Fruit fly (Drosophila melanogaster): ENCODE data around the gene CG4598.
A peak's percentile ranks its signal among the peaks of the same experiment; 100 is the strongest.

Gene CG4598

DNA sequence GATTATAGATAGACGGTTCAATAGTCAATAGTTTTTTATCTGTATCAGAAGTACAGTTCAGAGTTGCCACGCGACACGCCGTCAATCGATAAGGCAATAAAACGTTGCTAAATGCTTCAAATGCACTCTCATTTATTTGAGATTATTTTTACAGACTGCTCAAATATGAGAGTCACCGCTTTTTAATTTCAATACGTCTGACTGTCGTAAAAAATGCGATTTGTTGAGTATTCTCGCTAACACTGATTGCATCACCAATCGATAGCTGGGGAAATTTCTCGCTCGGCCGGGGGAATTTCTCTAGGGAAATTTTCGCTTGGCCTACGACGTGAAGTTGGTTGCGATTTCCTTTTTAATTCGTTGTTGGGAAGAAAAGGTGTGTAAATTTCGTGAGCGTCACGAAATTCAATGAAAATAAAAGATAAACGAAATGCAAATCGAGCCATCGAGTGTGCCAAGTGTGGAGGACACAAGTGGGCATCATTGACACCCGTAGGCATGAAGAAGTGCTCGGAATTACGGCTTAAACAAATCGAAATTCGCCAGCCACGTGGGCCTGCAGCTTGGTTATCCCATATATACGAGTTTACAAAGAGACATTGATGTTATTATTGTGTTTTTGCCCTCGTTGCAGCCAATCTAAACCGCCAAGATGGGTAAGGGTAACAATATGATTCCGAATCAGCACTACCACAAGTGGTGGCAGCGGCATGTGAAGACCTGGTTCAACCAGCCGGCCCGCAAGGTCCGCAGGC, 48.7 kb downstream of the CG4598 start, which contains the start of the genes Dref and RpL13 (continued):
- TF ChIP-seq CG12391 (tag; optimal IDR thresholded peaks at IDR 0.05) (peak; percentile 88), Ets97D (GFP tag; optimal IDR thresholded peaks at IDR 0.05) (peak; percentile 99), org-1 (GFP tag; optimal IDR thresholded peaks at IDR 0.05) (peak; percentile 91), repo (GFP tag; optimal IDR thresholded peaks at IDR 0.05) (peak; percentile 58), gt (GFP tag; IDR thresholded peaks at IDR 0.05) (0 out of 2 replicates have a peak, but pooled peaks have one; percentile 16), CG3407 (GFP tag; optimal IDR thresholded peaks at IDR 0.05) (peak; percentile 88), wor (GFP tag; IDR thresholded peaks at IDR 0.05) (no peak), CG12942 (GFP tag; optimal IDR thresholded peaks at IDR 0.05) (peak; percentile 69), CG6683 (GFP tag; optimal IDR thresholded peaks at IDR 0.05) (peak; percentile 84), Trl (optimal IDR thresholded peaks at IDR 0.05) (no peak), Trl (GFP tag; optimal IDR thresholded peaks at IDR 0.05) (peak; percentile 90), CG31388 (GFP tag; optimal IDR thresholded peaks at IDR 0.05) (peak; percentile 3), toy (GFP tag; IDR thresholded peaks at IDR 0.05) (peak; percentile 60; the same call in 1 of the 2 replicates), Elba2 (GFP tag; optimal IDR thresholded peaks at IDR 0.05) (no peak), Dip3 (GFP tag; optimal IDR thresholded peaks at IDR 0.05) (peak; percentile 80), gfzf (GFP tag; optimal IDR thresholded peaks at IDR 0.05) (peak; percentile 47), CG5245 (GFP tag; optimal IDR thresholded peaks at IDR 0.05) (peak; percentile 46), cwo (GFP tag; optimal IDR thresholded peaks at IDR 0.05) (peak; percentile 81), Ssrp (tag; optimal IDR thresholded peaks at IDR 0.05) (peak; percentile 56), CG15514 (GFP tag; optimal IDR thresholded peaks at IDR 0.05) (peak; percentile 93), Max (GFP tag; optimal IDR thresholded peaks at IDR 0.05) (peak; percentile 73), pnt (GFP tag; optimal IDR thresholded peaks at IDR 0.05) (peak; percentile 51), CG6272 (GFP tag; IDR thresholded peaks at IDR 0.05) (peak; percentile 61), Optix (GFP tag; IDR thresholded peaks at IDR 0.05) (peak; percentile 65), ato (GFP tag; IDR thresholded peaks at IDR 0.05; ENCODE audit: partially characterized antibody) (no peak), nerfin-1 (tag; optimal IDR thresholded peaks at IDR 0.05) (peak; percentile 84), CG13775 (GFP tag; optimal IDR thresholded peaks at IDR 0.05) (peak; percentile 94), CG10543 (GFP tag; optimal IDR thresholded peaks at IDR 0.05) (peak; percentile 98), CG43689 (GFP tag; IDR thresholded peaks at IDR 0.05) (peak; percentile 63), dpn (GFP tag; optimal IDR thresholded peaks at IDR 0.05) (peak; percentile 64 to 88), CG4730 (GFP tag; IDR thresholded peaks at IDR 0.05) (no peak; the same call in 1 of the 2 replicates), CG10267 (tag; optimal IDR thresholded peaks at IDR 0.05) (peak; percentile 94), Bteb2 (GFP tag; optimal IDR thresholded peaks at IDR 0.05) (peak; percentile 81), D19A (tag; optimal IDR thresholded peaks at IDR 0.05) (peak; percentile 62), CG2120 (GFP tag; optimal IDR thresholded peaks at IDR 0.05) (peak; percentile 85), CG12299 (tag; optimal IDR thresholded peaks at IDR 0.05) (peak; percentile 91), vfl (GFP tag; optimal IDR thresholded peaks at IDR 0.05) (peak; percentile 65), sr (GFP tag; IDR thresholded peaks at IDR 0.05) (peak; percentile 85; the same call in 2 of the 3 replicates), Adf1 (GFP tag; IDR thresholded peaks at IDR 0.05) (peak; percentile 50), CG7786 (GFP tag; optimal IDR thresholded peaks at IDR 0.05) (peak; percentile 81), MTF-1 (GFP tag; optimal IDR thresholded peaks at IDR 0.05; ENCODE audit: borderline replicate concordance) (peak; percentile 96), bowl (GFP tag; IDR thresholded peaks at IDR 0.05) (0 out of 2 replicates have a peak, but pooled peaks have one; percentile 32), tx (GFP tag; optimal IDR thresholded peaks at IDR 0.05) (peak; percentile 77), CG11695 (GFP tag; IDR thresholded peaks at IDR 0.05) (peak; percentile 59; the same call in 1 of the 3 replicates), CG1603 (tag; optimal IDR thresholded peaks at IDR 0.05) (peak; percentile 90), CG1792 (GFP tag; optimal IDR thresholded peaks at IDR 0.05) (peak; percentile 70), ash1 (GFP tag; optimal IDR thresholded peaks at IDR 0.05) (peak; percentile 95), ftz-f1 (GFP tag; optimal IDR thresholded peaks at IDR 0.05) (peak; percentile 54), Abd-B (GFP tag; optimal IDR thresholded peaks at IDR 0.05) (peak; percentile 74)

Measured in whole organism, embryonic.